Fruit fly (Drosophila melanogaster) whole organism, pupa: Measurements from ENCODE around the gene Lcp65Ab2.

Source experiments
- CG10348 ChIP-seq: fragments of 200-800 bp; sonication (Bioruptor generic); IDR thresholded peaks from 2 replicates; pipeline ENCODE4 v1.3.6; 2022; ENCODE audit warnings: missing biosample characterization, missing genetic modification characterization
- CG13204 ChIP-seq: fragments of 200-800 bp; sonication (Bioruptor generic); optimal IDR thresholded peaks from 2 replicates; lab custom pipeline; 2018; ENCODE audit warnings: missing biosample characterization, mild to moderate bottlenecking, missing genetic modification characterization, moderate library complexity
- CG14655 ChIP-seq: fragments of 200-800 bp; sonication (Bioruptor generic); optimal IDR thresholded peaks from 3 replicates; lab custom pipeline; 2017; ENCODE audit warnings: mild to moderate bottlenecking, missing biosample characterization, missing genetic modification reagents, missing genetic modification characterization
- CG15710 ChIP-seq: fragments of 200-800 bp; sonication (Bioruptor generic); optimal IDR thresholded peaks from 2 replicates; lab custom pipeline; 2018; ENCODE audit warnings: missing biosample characterization, mild to moderate bottlenecking, missing genetic modification characterization, moderate library complexity
- CG17806 ChIP-seq: fragments of 200-800 bp; sonication (Bioruptor generic); optimal IDR thresholded peaks from 2 replicates; lab custom pipeline; 2018; ENCODE audit warnings: missing biosample characterization, mild to moderate bottlenecking, missing genetic modification characterization, moderate library complexity
- CG32121 ChIP-seq: fragments of 200-800 bp; sonication (Bioruptor generic); IDR thresholded peaks from 2 replicates; pipeline ENCODE4 v1.3.6; 2022; ENCODE audit warnings: missing biosample characterization, missing genetic modification characterization
- CG34367 ChIP-seq: fragments of 200-800 bp; sonication (Bioruptor generic); optimal IDR thresholded peaks from 2 replicates; lab custom pipeline; 2018; ENCODE audit warnings: missing biosample characterization, mild to moderate bottlenecking, missing genetic modification characterization
- CG4496 ChIP-seq: fragments of 200-800 bp; sonication (Bioruptor generic); IDR thresholded peaks from 3 replicates; pipeline ENCODE4 v1.3.6; 2022; ENCODE audit warnings: missing biosample characterization, missing genetic modification characterization
- CG9948 ChIP-seq: fragments of 200-800 bp; sonication (Bioruptor generic); optimal IDR thresholded peaks from 2 replicates; lab custom pipeline; 2018; ENCODE audit warnings: missing biosample characterization, mild to moderate bottlenecking, missing genetic modification characterization, moderate library complexity
- EcR ChIP-seq: fragments of 200-800 bp; sonication (Bioruptor generic); optimal IDR thresholded peaks from 3 replicates; lab custom pipeline; 2019; ENCODE audit warnings: missing biosample characterization, missing genetic modification characterization, mild to moderate bottlenecking, moderate library complexity, missing genetic modification reagents
- Ets98B ChIP-seq: fragments of 200-800 bp; sonication (Bioruptor generic); IDR thresholded peaks from 2 replicates; pipeline ENCODE4 v1.3.6; 2022; ENCODE audit warnings: missing biosample characterization, missing genetic modification characterization
- Snoo ChIP-seq: fragments of 200-800 bp; sonication (Bioruptor generic); optimal IDR thresholded peaks from 3 replicates; lab custom pipeline; 2017; ENCODE audit warnings: missing biosample characterization, mild to moderate bottlenecking, missing genetic modification characterization, inconsistent platforms
- fd96Ca ChIP-seq: fragments of 200-800 bp; sonication (Bioruptor generic); IDR thresholded peaks from 3 replicates; pipeline ENCODE4 v1.3.6; 2022; ENCODE audit warnings: missing biosample characterization, missing genetic modification characterization
- rn ChIP-seq: fragments of 200-800 bp; sonication (Bioruptor generic); IDR thresholded peaks from 2 replicates; pipeline ENCODE4 v1.3.6; 2022; ENCODE audit warnings: missing biosample characterization, missing genetic modification characterization

Gene Lcp65Ab2

DNA sequence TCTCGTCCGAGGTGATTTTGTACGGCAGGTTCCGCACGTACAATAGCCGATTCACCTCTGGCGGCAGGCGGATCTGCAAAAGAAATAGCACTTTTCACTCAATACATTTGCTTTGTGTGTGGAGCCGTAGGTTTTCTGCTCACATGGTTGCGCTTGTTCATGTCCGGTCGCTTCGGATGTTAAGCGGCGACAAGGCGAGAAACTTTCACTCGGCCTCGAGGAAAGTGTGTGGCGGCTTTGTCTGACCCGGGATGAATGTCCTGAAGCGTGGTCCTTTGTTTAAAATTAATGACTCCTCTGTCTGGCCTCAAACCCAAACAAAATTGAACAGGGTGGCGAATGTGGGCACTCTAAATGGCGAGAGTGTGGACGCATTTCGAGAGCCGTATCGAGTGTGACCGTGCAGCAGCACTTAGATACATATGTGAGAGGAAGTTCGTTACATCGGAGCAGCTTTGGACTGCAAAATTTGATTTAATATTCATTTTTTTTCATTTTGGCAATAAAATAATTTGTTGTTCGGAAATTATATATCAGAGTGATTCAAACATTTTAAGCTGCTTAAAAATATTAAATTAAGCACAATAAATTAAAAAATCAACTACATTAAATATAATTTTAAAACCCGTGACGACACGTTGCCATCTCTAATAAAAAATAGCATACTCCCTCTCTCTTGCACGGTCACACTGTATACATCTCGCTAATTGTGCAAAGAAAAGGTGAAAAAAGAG, 46.5 kb downstream of the Lcp65Ab2 start, which contains the start of the genes Sf3b6 and Tnpo:
Gene Sf3b6, minus strand, starts transcription at position 358 of the 734 bp plus-strand sequence.
Gene Tnpo, plus strand, starts transcription at position 659 of the 734 bp plus-strand sequence.
- TF ChIP-seq CG4496 (GFP tag; lab: Robert Waterston, UW) (peak; percentile 60; the same call in 2 of the 3 replicates), CG10348 (GFP tag; lab: Robert Waterston, UW) (0 out of 2 replicates have a peak, but pooled peaks have one; percentile 19), CG15710 (peak; percentile 83), CG9948 (tag; lab: Kevin White, UChicago) (peak; percentile 73), Snoo (tag; lab: Kevin White, UChicago) (peak; percentile 76), CG17806 (peak; percentile 52), fd96Ca (GFP tag; lab: Robert Waterston, UW) (peak; percentile 54; the same call in 2 of the 3 replicates), CG32121 (GFP tag; lab: Robert Waterston, UW) (peak; percentile 58; the same call in 1 of the 2 replicates), CG34367 (tag; lab: Kevin White, UChicago) (peak; percentile 57), Ets98B (GFP tag; lab: Robert Waterston, UW) (no peak; the same call in none of the 2 replicates), EcR (peak; percentile 81), CG14655 (no peak), rn (GFP tag; lab: Robert Waterston, UW) (peak; percentile 64), CG13204 (GFP tag; lab: Kevin White, UChicago) (no peak)

- TF ChIP-seq EcR = peak; percentile 96
- TF ChIP-seq rn (GFP tag; lab: Robert Waterston, UW) = no peak
- no peak for TF ChIP-seq Ets98B (GFP tag; lab: Robert Waterston, UW)
- TF ChIP-seq CG4496 (GFP tag; lab: Robert Waterston, UW) = 0 out of 3 replicates have a peak, but pooled peaks have one; percentile 4
Measured at dm6 chr3L:6193556-6194114, 47.2 kb downstream of the Lcp65Ab2 start.
